Worm (Caenorhabditis elegans) whole organism, young adult: ENCODE results near the gene str-6.

ENCODE experiments used
- B0035.1 ChIP-seq: sonication (generic microtip); optimal IDR thresholded peaks from 2 replicates; lab custom pipeline; 2016; ENCODE audit warnings: missing genetic modification characterization, mild to moderate bottlenecking, missing compliant biosample characterization, missing genotype, missing genetic modification reagents
- F22D6.2 ChIP-seq: sonication (generic microtip); optimal IDR thresholded peaks from 2 replicates; lab custom pipeline; 2016; ENCODE audit warnings: mild to moderate bottlenecking, missing genetic modification characterization, missing compliant biosample characterization
- K12H6.12 ChIP-seq: fragments of 200-800 bp; sonication (Bioruptor generic); optimal IDR thresholded peaks from 2 replicates; lab custom pipeline; 2018; ENCODE audit warnings: mild to moderate bottlenecking, missing genetic modification characterization, missing compliant biosample characterization
- T26A5.8 ChIP-seq: sonication (generic microtip); optimal IDR thresholded peaks from 2 replicates; lab custom pipeline; 2016; ENCODE audit warnings: missing genetic modification characterization, missing compliant biosample characterization
- Y53G8AR.9 ChIP-seq: fragments of 200-800 bp; sonication (Bioruptor generic); conservative IDR thresholded peaks from 2 replicates; pipeline ENCODE4 v1.3.6; 2022; ENCODE audit warnings: missing genetic modification reagents, missing genetic modification characterization, missing compliant biosample characterization
- ama-1 ChIP-seq, 3 experiments: fragments of 150-350 bp in 1 of 3; sonication (generic microtip) in 2 of 3; optimal IDR thresholded peaks; 2 replicates each; lab custom pipeline; 2014 to 2018; ENCODE audit warnings: missing biosample characterization in 2 of 3, missing genetic modification characterization in 2 of 3, missing genetic modification reagents in 2 of 3
- aptf-2 ChIP-seq: fragments of 200-800 bp; sonication (Bioruptor generic); conservative IDR thresholded peaks from 2 replicates; pipeline ENCODE4 v1.3.6; 2022; ENCODE audit warnings: missing genetic modification reagents, missing genetic modification characterization, missing compliant biosample characterization
- aptf-3 ChIP-seq: fragments of 200-800 bp; sonication (Bioruptor generic); IDR thresholded peaks from 2 replicates; pipeline ENCODE4 v1.3.6; 2022; ENCODE audit warnings: missing genetic modification characterization, missing compliant biosample characterization
- bed-2 ChIP-seq: fragments of 200-800 bp; sonication (Bioruptor generic); IDR thresholded peaks from 2 replicates; pipeline ENCODE4 v1.3.6; 2022; ENCODE audit warnings: missing genetic modification reagents, missing genetic modification characterization, missing compliant biosample characterization
- ccch-3 ChIP-seq: fragments of 200-800 bp; sonication (Bioruptor generic); optimal IDR thresholded peaks from 2 replicates; lab custom pipeline; 2018; ENCODE audit warnings: mild to moderate bottlenecking, missing genetic modification characterization, missing compliant biosample characterization
- cebp-1 ChIP-seq, 2 experiments: fragments of 200-800 bp in 1 of 2; sonication (Bioruptor generic) in 1 of 2; sonication (generic microtip) in 1 of 2; IDR thresholded peaks in 1 of 2; optimal IDR thresholded peaks in 1 of 2; 2 replicates each; pipeline versions ENCODE4 v1.3.6 to Lab custom; 2017 to 2022; ENCODE audit warnings: missing compliant biosample characterization in 2 of 2, missing genetic modification characterization in 2 of 2, mild to moderate bottlenecking in 1 of 2, missing genetic modification reagents in 1 of 2, moderate library complexity in 1 of 2
- cebp-2 ChIP-seq: fragments of 200-800 bp; sonication (Bioruptor generic); IDR thresholded peaks from 2 replicates; pipeline ENCODE4 v1.3.6; 2022; ENCODE audit warnings: missing genetic modification characterization, missing compliant biosample characterization
- ceh-91 ChIP-seq: fragments of 200-800 bp; sonication (Bioruptor generic); IDR thresholded peaks from 2 replicates; pipeline ENCODE4 v1.3.6; 2022; ENCODE audit warnings: missing genetic modification reagents, missing genetic modification characterization, missing compliant biosample characterization
- chd-7 ChIP-seq: sonication (generic microtip); optimal IDR thresholded peaks from 2 replicates; lab custom pipeline; 2016; ENCODE audit warnings: mild to moderate bottlenecking, missing genetic modification characterization, moderate library complexity, missing compliant biosample characterization
- dox-1 ChIP-seq: fragments of 200-800 bp; sonication (Bioruptor generic); IDR thresholded peaks from 2 replicates; pipeline ENCODE4 v1.3.6; 2022; ENCODE audit warnings: missing genetic modification reagents, missing genetic modification characterization, missing compliant biosample characterization
- dpff-1 ChIP-seq: sonication (generic microtip); optimal IDR thresholded peaks from 2 replicates; lab custom pipeline; 2017; ENCODE audit warnings: mild to moderate bottlenecking, missing genetic modification characterization, missing compliant biosample characterization
- egrh-3 ChIP-seq: fragments of 200-800 bp; sonication (Bioruptor generic); IDR thresholded peaks from 2 replicates; pipeline ENCODE4 v1.3.6; 2022; ENCODE audit warnings: missing genetic modification reagents, missing genetic modification characterization, missing compliant biosample characterization
- ekl-4 ChIP-seq: fragments of 200-800 bp; sonication (Bioruptor generic); IDR thresholded peaks from 2 replicates; pipeline ENCODE4 v1.3.6; 2022; ENCODE audit warnings: missing genetic modification reagents, missing genetic modification characterization, missing compliant biosample characterization
- gei-17 ChIP-seq: fragments of 200-800 bp; sonication (Bioruptor generic); optimal IDR thresholded peaks from 2 replicates; lab custom pipeline; 2018; ENCODE audit warnings: mild to moderate bottlenecking, missing genetic modification characterization, missing compliant biosample characterization
- hmg-1.2 ChIP-seq: fragments of 200-800 bp; sonication (Bioruptor generic); IDR thresholded peaks from 2 replicates; pipeline ENCODE4 v1.3.6; 2022; ENCODE audit warnings: missing genetic modification reagents, missing genetic modification characterization, missing compliant biosample characterization
- hmg-20 ChIP-seq: fragments of 200-800 bp; sonication (Bioruptor generic); IDR thresholded peaks from 2 replicates; pipeline ENCODE4 v1.3.6; 2022; ENCODE audit warnings: missing genetic modification reagents, missing genetic modification characterization, missing compliant biosample characterization
- hrde-1 ChIP-seq: sonication (generic microtip); optimal IDR thresholded peaks from 2 replicates; lab custom pipeline; 2016; ENCODE audit warnings: missing genetic modification characterization, mild to moderate bottlenecking, missing compliant biosample characterization, moderate library complexity, missing genotype, missing genetic modification reagents, borderline replicate concordance
- lsy-27 ChIP-seq: sonication (generic microtip); optimal IDR thresholded peaks from 2 replicates; lab custom pipeline; 2017; ENCODE audit warnings: missing genetic modification characterization, mild to moderate bottlenecking, missing compliant biosample characterization, antibody characterized with exemption, missing genotype, borderline replicate concordance; ENCODE audit not compliant: insufficient read depth
- madf-10 ChIP-seq: sonication (generic microtip); optimal IDR thresholded peaks from 2 replicates; lab custom pipeline; 2016; ENCODE audit warnings: mild to moderate bottlenecking, missing genetic modification characterization, missing compliant biosample characterization
- madf-3 ChIP-seq: fragments of 200-800 bp; sonication (Bioruptor generic); IDR thresholded peaks from 2 replicates; pipeline ENCODE4 v1.3.6; 2022; ENCODE audit warnings: missing genetic modification reagents, missing genetic modification characterization, missing compliant biosample characterization
- mel-28 ChIP-seq: sonication (generic microtip); optimal IDR thresholded peaks from 2 replicates; lab custom pipeline; 2016; ENCODE audit warnings: borderline replicate concordance, mild to moderate bottlenecking, missing genetic modification characterization, missing compliant biosample characterization
- mes-4 ChIP-seq: sonication (generic microtip); optimal IDR thresholded peaks from 2 replicates; lab custom pipeline; 2016; ENCODE audit warnings: missing genotype, missing genetic modification characterization, missing compliant biosample characterization
- nfyb-1 ChIP-seq: fragments of 200-800 bp; sonication (Bioruptor generic); IDR thresholded peaks from 2 replicates; pipeline ENCODE4 v1.3.6; 2022; ENCODE audit warnings: missing genetic modification reagents, missing genetic modification characterization, missing compliant biosample characterization
- nhr-179 ChIP-seq: sonication (generic microtip); optimal IDR thresholded peaks from 2 replicates; lab custom pipeline; 2016; ENCODE audit warnings: mild to moderate bottlenecking, missing genetic modification characterization, missing compliant biosample characterization
- nhr-27 ChIP-seq: fragments of 200-800 bp; sonication (Bioruptor generic); optimal IDR thresholded peaks from 2 replicates; lab custom pipeline; 2018; ENCODE audit warnings: mild to moderate bottlenecking, missing genetic modification characterization, moderate library complexity, missing compliant biosample characterization
- rec-8 ChIP-seq, 2 experiments: sonication (generic microtip); optimal IDR thresholded peaks; 2 replicates each; lab custom pipeline; 2016; ENCODE audit warnings: mild to moderate bottlenecking in 2 of 2, missing genetic modification characterization in 2 of 2, missing genetic modification reagents in 2 of 2, missing genotype in 2 of 2, missing biosample characterization in 1 of 2, missing compliant biosample characterization in 1 of 2, moderate library complexity in 1 of 2
- rpc-1 ChIP-seq, 2 experiments: fragments of 150-350 bp in 1 of 2; sonication (generic microtip) in 1 of 2; optimal IDR thresholded peaks; 2 replicates each; lab custom pipeline; 2014 to 2018; ENCODE audit warnings: missing biosample characterization in 1 of 2, missing genetic modification characterization in 1 of 2, missing genetic modification reagents in 1 of 2, missing genotype in 1 of 2
- sea-2 ChIP-seq: fragments of 200-800 bp; sonication (Bioruptor generic); IDR thresholded peaks from 2 replicates; pipeline ENCODE4 v1.3.6; 2022; ENCODE audit warnings: missing genetic modification characterization, missing compliant biosample characterization
- snpc-1.3 ChIP-seq: sonication (generic microtip); optimal IDR thresholded peaks from 2 replicates; lab custom pipeline; 2017; ENCODE audit warnings: missing genetic modification characterization, mild to moderate bottlenecking, missing compliant biosample characterization, antibody characterized with exemption, moderate library complexity, missing genotype, missing genetic modification reagents; ENCODE audit not compliant: insufficient read depth
- snpc-4 ChIP-seq, 5 experiments: fragments of 150-350 bp in 1 of 5; sonication (generic microtip) in 4 of 5; optimal IDR thresholded peaks; 2 replicates each; lab custom pipeline; 2014 to 2018; ENCODE audit warnings: missing genetic modification characterization in 5 of 5, missing biosample characterization in 3 of 5, antibody characterized with exemption in 2 of 5, mild to moderate bottlenecking in 2 of 5, missing compliant biosample characterization in 2 of 5, missing genotype in 2 of 5, moderate library complexity in 2 of 5, missing genetic modification reagents in 1 of 5
- somi-1 ChIP-seq: fragments of 200-800 bp; sonication (Bioruptor generic); optimal IDR thresholded peaks from 2 replicates; lab custom pipeline; 2018; ENCODE audit warnings: mild to moderate bottlenecking, missing genetic modification characterization, missing compliant biosample characterization
- tlf-1 ChIP-seq: fragments of 200-800 bp; sonication (Bioruptor generic); optimal IDR thresholded peaks from 2 replicates; lab custom pipeline; 2018; ENCODE audit warnings: mild to moderate bottlenecking, missing genetic modification characterization, missing compliant biosample characterization
- xnd-1 ChIP-seq: sonication (generic microtip); optimal IDR thresholded peaks from 2 replicates; lab custom pipeline; 2016; ENCODE audit warnings: missing genotype, missing genetic modification reagents, missing genetic modification characterization, missing compliant biosample characterization
- ztf-22 ChIP-seq: fragments of 200-800 bp; sonication (Bioruptor generic); optimal IDR thresholded peaks from 2 replicates; lab custom pipeline; 2018; ENCODE audit warnings: mild to moderate bottlenecking, missing genetic modification characterization, moderate library complexity, missing compliant biosample characterization
- ztf-28 ChIP-seq: fragments of 200-800 bp; sonication (Bioruptor generic); IDR thresholded peaks from 2 replicates; pipeline ENCODE4 v1.3.6; 2022; ENCODE audit warnings: missing genetic modification reagents, missing genetic modification characterization, missing compliant biosample characterization
- ztf-6 ChIP-seq: fragments of 200-800 bp; sonication (Bioruptor generic); IDR thresholded peaks from 2 replicates; pipeline ENCODE4 v1.3.6; 2022; ENCODE audit warnings: missing genetic modification reagents, missing genetic modification characterization, missing compliant biosample characterization

str-6 gene

ce11 chrV:15719570-15719969, 30.5 kb downstream of the str-6 start, which contains the start of gene Y6E2A.7:
Gene Y6E2A.7 (plus strand): TSS chrV:15719870.
- TF ChIP-seq xnd-1 (tag; lab: Kevin White, UChicago) = no peak
- no peak for TF ChIP-seq T26A5.8 (tag; lab: Kevin White, UChicago)
- no peak for TF ChIP-seq rec-8 (tag; optimal IDR thresholded peaks at IDR 0.05; lab: Kevin White, UChicago)
- no peak for TF ChIP-seq ccch-3 (GFP tag; lab: Kevin White, UChicago)
- TF ChIP-seq snpc-1.3 (tag; lab: Kevin White, UChicago) = no peak
- no peak for TF ChIP-seq Y53G8AR.9 (GFP tag; lab: Robert Waterston, UW)
- no peak for TF ChIP-seq dpff-1 (tag; lab: Kevin White, UChicago)
- TF ChIP-seq bed-2 (GFP tag; lab: Robert Waterston, UW) = no peak
- no peak for TF ChIP-seq hmg-20 (GFP tag; lab: Robert Waterston, UW)
- TF ChIP-seq ekl-4 = no peak
- no peak for TF ChIP-seq nhr-27 (tag; lab: Kevin White, UChicago)
- no peak for TF ChIP-seq chd-7 (tag; lab: Kevin White, UChicago)
- TF ChIP-seq F22D6.2 (tag; lab: Kevin White, UChicago) = no peak
- TF ChIP-seq cebp-2 (GFP tag; lab: Robert Waterston, UW) = no peak
- no peak for TF ChIP-seq egrh-3
- TF ChIP-seq B0035.1 (tag; lab: Kevin White, UChicago) = no peak
- TF ChIP-seq aptf-2 (GFP tag; lab: Robert Waterston, UW) = no peak
- no peak for TF ChIP-seq nhr-179
- TF ChIP-seq ama-1 (optimal IDR thresholded peaks at IDR 0.05; lab: Kevin White, UChicago) = no peak
- TF ChIP-seq ama-1 (GFP tag; optimal IDR thresholded peaks at IDR 0.05; lab: Kevin White, UChicago) = no peak
- no peak for TF ChIP-seq sea-2

DNA sequence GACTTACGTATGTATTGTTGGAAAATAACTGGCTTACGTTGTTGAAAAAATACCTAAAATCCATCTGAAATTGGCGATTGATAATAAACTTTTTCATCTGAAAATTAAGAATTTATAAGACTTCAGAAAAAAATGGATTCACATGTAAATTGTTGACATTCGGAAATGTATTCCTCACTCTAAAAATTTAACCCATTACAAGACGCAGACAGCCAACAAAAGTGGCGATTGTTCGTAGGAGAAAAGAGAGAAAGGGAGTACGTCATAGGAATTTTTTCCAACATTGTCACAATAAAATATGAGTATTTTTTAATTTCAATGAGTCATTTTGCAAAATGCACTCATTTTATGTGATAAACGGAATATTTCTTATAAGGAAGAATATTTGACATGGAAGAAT, 31.5 kb downstream of the str-6 start, which contains the start of gene Y6E2A.5:
Y6E2A.5 (minus strand) TSS at position 101 of the 400 bp plus-strand sequence.
- TF ChIP-seq nfyb-1 (GFP tag; lab: Robert Waterston, UW) = no peak
- TF ChIP-seq mes-4 (tag; lab: Kevin White, UChicago) = no peak
- TF ChIP-seq F22D6.2 (tag; lab: Kevin White, UChicago) = no peak
- TF ChIP-seq nhr-179 = no peak
- no peak for TF ChIP-seq rec-8 (tag; optimal IDR thresholded peaks at IDR 0.05; lab: Kevin White, UChicago)
- TF ChIP-seq dox-1 (GFP tag; lab: Robert Waterston, UW) = no peak
- TF ChIP-seq somi-1 (GFP tag; lab: Kevin White, UChicago) = no peak
- TF ChIP-seq rpc-1 (optimal IDR thresholded peaks at IDR 0.05; lab: Kevin White, UChicago) = no peak
- TF ChIP-seq rpc-1 (tag; optimal IDR thresholded peaks at IDR 0.05; lab: Kevin White, UChicago) = no peak
- no peak for TF ChIP-seq ztf-6
- TF ChIP-seq ceh-91 = no peak
- TF ChIP-seq snpc-4 (GFP tag; optimal IDR thresholded peaks at IDR 0.05; lab: Kevin White, UChicago) = no peak
- no peak for TF ChIP-seq snpc-4 (tag; optimal IDR thresholded peaks at IDR 0.05; lab: Kevin White, UChicago)
- no peak for TF ChIP-seq madf-10
- no peak for TF ChIP-seq bed-2 (GFP tag; lab: Robert Waterston, UW)
- no peak for TF ChIP-seq K12H6.12
- TF ChIP-seq hmg-20 (GFP tag; lab: Robert Waterston, UW) = no peak
- TF ChIP-seq ztf-22 (GFP tag; lab: Kevin White, UChicago) = no peak
- no peak for TF ChIP-seq hrde-1 (tag; lab: Kevin White, UChicago)

DNA sequence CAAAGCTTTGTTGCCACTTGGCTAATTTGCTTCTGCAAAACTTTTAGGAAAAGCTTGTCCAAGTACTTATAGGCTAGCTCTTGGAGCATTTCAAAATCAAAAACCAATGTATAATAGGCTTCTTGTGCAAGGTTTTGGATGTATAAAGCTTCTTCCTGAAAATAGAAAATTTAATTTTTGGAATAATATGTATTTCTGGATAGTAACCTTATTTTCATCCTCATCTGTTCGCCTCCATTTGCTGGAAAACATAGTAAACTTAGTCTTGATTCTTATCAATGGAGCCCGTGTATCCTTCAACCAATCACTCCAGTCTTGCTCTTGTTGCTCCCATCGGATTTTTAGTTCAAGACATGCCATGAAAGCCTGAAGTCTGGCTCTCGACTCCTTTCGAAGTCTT, 33.4 kb downstream of the str-6 start, which contains the start of gene Y6E2A.4:
Y6E2A.4 (minus strand) TSS at position 101 of the 400 bp plus-strand sequence.
- TF ChIP-seq K12H6.12 (no peak), B0035.1 (tag; lab: Kevin White, UChicago) (no peak), lsy-27 (no peak), madf-3 (no peak), aptf-3 (GFP tag; lab: Robert Waterston, UW) (no peak), ztf-28 (GFP tag; lab: Robert Waterston, UW) (no peak), mel-28 (tag; lab: Kevin White, UChicago) (no peak), gei-17 (GFP tag; lab: Kevin White, UChicago) (no peak), cebp-1 (GFP tag; IDR thresholded peaks at IDR 0.05; lab: Robert Waterston, UW) (no peak), cebp-1 (tag; optimal IDR thresholded peaks at IDR 0.05; lab: Kevin White, UChicago) (no peak), hmg-1.2 (GFP tag; lab: Robert Waterston, UW) (no peak), tlf-1 (GFP tag; lab: Kevin White, UChicago) (no peak)
